Worm (Caenorhabditis elegans) whole organism, midembryonic: ENCODE data around the gene F21D12.3.
A peak's percentile ranks its signal among the peaks of the same experiment; 100 is the strongest.

ENCODE experiments used
- T22C8.4 ChIP-seq: fragments of 200-800 bp; sonication (Bioruptor generic); IDR thresholded peaks from 2 replicates; pipeline ENCODE4 v1.3.6; 2022; ENCODE audit warnings: missing genetic modification characterization, missing compliant biosample characterization
- cog-1 ChIP-seq: sonication (generic microtip); optimal IDR thresholded peaks from 2 replicates; lab custom pipeline; 2016; ENCODE audit warnings: missing genetic modification characterization, missing compliant biosample characterization
- flt-1 ChIP-seq: fragments of 200-800 bp; sonication (Bioruptor generic); IDR thresholded peaks from 2 replicates; pipeline ENCODE4 v1.3.6; 2022; ENCODE audit warnings: missing genetic modification characterization, missing compliant biosample characterization
- klf-2 ChIP-seq: fragments of 200-800 bp; sonication (Bioruptor generic); conservative IDR thresholded peaks from 2 replicates; pipeline ENCODE4 v1.3.6; 2022; ENCODE audit warnings: missing genetic modification reagents, missing genetic modification characterization, missing compliant biosample characterization
- med-1 ChIP-seq: sonication (generic microtip); optimal IDR thresholded peaks from 2 replicates; lab custom pipeline; 2017; ENCODE audit warnings: missing genetic modification characterization, mild to moderate bottlenecking, missing compliant biosample characterization, antibody characterized with exemption, missing genetic modification reagents; ENCODE audit not compliant: insufficient read depth
- ref-1 ChIP-seq: fragments of 200-800 bp; sonication (Bioruptor generic); conservative IDR thresholded peaks from 2 replicates; pipeline ENCODE4 v1.3.6; 2022; ENCODE audit warnings: missing genetic modification reagents, missing genetic modification characterization, missing compliant biosample characterization
- tab-1 ChIP-seq: fragments of 200-800 bp; sonication (Bioruptor generic); IDR thresholded peaks from 2 replicates; pipeline ENCODE4 v1.3.6; 2022; ENCODE audit warnings: missing genetic modification characterization, missing compliant biosample characterization
- ztf-23 ChIP-seq: fragments of 200-800 bp; sonication (Bioruptor generic); IDR thresholded peaks from 2 replicates; pipeline ENCODE4 v1.3.6; 2022; ENCODE audit warnings: missing genetic modification reagents, missing genetic modification characterization, missing compliant biosample characterization
- ztf-29 ChIP-seq: fragments of 200-800 bp; sonication (Bioruptor generic); IDR thresholded peaks from 2 replicates; pipeline ENCODE4 v1.3.6; 2022; ENCODE audit warnings: missing genetic modification reagents, missing genetic modification characterization, missing compliant biosample characterization

Gene F21D12.3

DNA sequence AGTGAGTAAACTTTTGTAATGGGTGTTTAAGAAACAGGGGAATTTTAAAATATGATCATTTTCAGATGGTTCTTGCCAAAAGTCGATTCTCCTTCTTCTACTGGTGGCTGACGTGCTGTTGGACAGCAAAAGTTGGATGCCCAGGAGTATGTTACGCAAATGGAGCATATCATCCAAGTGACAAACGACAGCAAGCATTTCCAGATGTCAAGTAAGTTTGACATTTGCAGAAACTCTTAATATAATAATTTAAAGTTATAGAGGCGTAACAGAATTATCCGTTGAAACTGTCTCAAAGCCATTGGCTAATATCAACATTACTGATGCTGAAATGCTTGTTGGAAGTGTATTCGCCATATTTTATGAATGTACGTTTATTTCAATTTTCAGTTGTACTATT lies 24.2 kb upstream of the F21D12.3 start:
- TF ChIP-seq cog-1 (tag; lab: Kevin White, UChicago) (no peak), ztf-23 (GFP tag; lab: Robert Waterston, UW) (no peak), T22C8.4 (GFP tag; lab: Robert Waterston, UW) (no peak), tab-1 (no peak), flt-1 (GFP tag; lab: Robert Waterston, UW) (no peak), klf-2 (no peak), ztf-29 (no peak), med-1 (GFP tag; lab: Kevin White, UChicago) (no peak), ref-1 (no peak)

DNA sequence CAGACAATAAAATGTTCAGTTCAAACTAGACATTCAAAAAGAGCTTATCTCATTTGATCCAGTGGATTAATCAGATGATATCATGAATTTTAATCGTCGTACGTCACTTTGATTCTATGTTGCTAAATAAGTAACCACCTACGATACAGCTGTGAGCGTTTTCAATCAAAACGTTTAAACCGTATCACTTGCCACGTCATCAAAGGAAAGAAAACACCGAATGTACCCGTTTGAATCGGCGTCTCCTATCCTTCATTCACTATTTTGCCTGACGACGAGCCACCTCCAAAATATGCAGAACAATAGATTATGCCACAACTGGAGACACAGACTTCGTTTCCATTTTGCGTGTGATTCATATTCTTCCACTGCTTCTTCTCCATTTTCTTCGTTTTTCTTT lies 22.0 kb upstream of the F21D12.3 start:
- TF ChIP-seq cog-1 (tag; lab: Kevin White, UChicago) (no peak), ref-1 (no peak), ztf-29 (no peak), klf-2 (no peak), ztf-23 (GFP tag; lab: Robert Waterston, UW) (no peak), med-1 (GFP tag; lab: Kevin White, UChicago) (no peak), T22C8.4 (GFP tag; lab: Robert Waterston, UW) (no peak), flt-1 (GFP tag; lab: Robert Waterston, UW) (no peak), tab-1 (no peak)

DNA sequence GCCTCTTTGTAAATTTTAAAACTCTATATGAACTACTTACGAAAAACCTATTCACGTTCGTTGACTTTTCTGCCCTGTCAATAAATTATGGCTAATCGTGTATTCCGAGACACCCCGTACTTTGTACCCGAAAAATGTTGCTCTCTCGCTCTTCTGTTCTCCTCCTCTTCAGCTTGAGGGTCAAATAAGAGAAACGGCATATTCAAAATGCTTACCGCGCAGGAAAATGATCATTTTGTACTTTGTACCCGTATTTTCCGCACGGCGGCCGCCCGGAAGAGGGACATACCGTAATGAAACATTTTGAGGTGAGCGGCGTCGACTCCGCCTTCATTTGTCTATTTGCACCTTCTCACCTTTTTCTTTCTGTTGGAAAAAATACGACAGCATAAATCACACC lies 19.8 kb upstream of the F21D12.3 start:
- TF ChIP-seq med-1 (GFP tag; lab: Kevin White, UChicago): no peak
- TF ChIP-seq T22C8.4 (GFP tag; lab: Robert Waterston, UW): no peak
- TF ChIP-seq ztf-29: 0 out of 2 replicates have a peak, but pooled peaks have one; percentile 9
- TF ChIP-seq tab-1: no peak
- TF ChIP-seq ref-1: no peak

DNA sequence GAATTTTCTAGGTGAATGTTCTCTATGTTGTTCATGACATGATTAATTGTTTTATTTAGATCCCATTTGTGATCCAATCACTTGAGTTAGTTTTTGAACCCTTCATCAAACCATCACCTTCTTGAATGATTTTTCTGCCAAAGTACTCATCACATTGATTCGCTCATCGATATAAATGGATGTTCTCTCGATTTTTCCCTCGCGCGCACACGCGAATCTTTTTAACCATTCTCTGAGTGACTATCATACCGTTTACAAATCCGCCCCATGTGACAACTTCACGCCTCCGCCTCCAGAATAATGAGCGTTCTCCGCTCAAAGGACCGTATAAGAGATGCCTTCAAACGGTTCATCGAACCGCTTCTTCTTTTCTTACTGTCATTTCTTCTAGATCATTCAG lies 19.1 kb upstream of the F21D12.3 start:
- TF ChIP-seq flt-1 (GFP tag; lab: Robert Waterston, UW) (no peak), klf-2 (no peak), ztf-23 (GFP tag; lab: Robert Waterston, UW) (no peak), ztf-29 (no peak), med-1 (GFP tag; lab: Kevin White, UChicago) (no peak), cog-1 (tag; lab: Kevin White, UChicago) (no peak), ref-1 (no peak), tab-1 (no peak), T22C8.4 (GFP tag; lab: Robert Waterston, UW) (no peak)

DNA sequence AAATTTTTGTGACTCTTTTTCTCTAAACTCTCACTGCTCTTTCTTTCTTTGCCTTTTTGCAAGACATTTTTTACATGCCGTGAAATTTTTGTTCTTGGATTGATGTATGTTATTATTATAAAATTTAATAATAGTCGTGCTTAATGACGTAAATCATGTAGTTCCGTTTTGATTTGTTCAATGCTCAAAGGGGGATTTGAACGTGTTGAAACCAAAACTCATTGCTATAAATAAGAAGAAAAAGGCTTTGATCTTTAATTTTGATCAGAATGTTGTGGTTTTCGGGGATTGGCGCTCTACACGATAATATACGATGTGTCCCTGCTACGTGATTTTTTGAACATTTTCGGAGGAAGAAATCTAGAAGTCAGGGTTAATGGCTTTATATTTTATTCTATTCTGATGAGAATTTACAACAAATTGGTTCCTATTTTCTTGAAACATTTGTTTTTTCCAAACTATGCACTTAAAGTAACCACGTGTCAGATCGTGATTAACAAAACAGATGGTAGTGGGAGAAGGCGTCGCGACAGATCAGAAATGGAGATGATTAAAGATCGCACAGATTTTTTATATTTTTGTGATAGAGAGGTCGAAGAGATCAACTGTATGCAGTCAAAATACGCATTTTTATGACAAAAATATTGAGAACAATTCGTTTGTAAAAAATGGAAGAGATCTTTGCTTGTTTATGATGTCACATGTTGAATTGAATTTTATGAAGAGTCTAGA lies 17.9 kb upstream of the F21D12.3 start:
- TF ChIP-seq T22C8.4 (GFP tag; lab: Robert Waterston, UW): no peak

DNA sequence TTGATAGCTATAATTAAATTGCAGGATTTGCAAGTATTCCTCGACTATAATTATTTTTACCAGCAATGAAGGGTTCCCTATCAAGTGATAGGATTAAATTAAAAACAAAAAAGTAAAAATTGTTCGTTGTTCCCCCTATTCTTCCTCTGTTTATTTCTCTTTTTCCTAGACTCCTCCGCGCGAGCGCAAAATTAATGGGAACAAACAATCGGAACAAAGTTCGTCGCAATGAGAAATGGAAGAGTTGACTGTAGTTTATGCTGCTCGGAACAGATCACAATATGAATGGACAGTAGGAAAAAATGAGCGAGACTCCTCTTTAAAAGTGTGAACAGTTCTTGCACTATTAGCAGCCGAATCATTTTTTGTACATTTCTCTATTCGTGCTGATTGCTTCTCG lies 16.9 kb upstream of the F21D12.3 start:
- TF ChIP-seq med-1 (GFP tag; lab: Kevin White, UChicago) (no peak), ztf-23 (GFP tag; lab: Robert Waterston, UW) (no peak), flt-1 (GFP tag; lab: Robert Waterston, UW) (no peak), ztf-29 (no peak), ref-1 (no peak), T22C8.4 (GFP tag; lab: Robert Waterston, UW) (no peak), tab-1 (no peak), klf-2 (no peak), cog-1 (tag; lab: Kevin White, UChicago) (no peak)

DNA sequence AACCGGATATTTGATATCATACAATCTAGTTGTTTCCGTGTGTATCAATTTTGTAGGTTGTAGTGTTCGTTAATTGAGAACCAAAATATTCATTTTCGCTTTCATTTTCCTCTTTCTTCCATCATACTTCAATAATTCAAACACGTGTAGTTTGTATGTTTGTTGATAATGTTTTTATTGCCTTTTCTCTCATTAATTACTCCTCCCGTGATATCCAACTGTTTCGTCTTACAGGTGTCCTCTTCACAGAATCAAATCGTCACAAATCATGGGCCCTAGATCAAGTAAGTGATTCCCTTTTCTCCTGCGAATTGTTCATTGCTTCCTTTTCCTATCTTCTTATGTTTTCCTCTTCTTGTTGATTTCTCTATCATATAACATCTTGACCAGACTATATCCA lies 15.2 kb upstream of the F21D12.3 start, which contains the start of gene nhr-21:
Gene nhr-21 (plus strand): TSS at position 235 of the 400 bp plus-strand sequence.
- TF ChIP-seq T22C8.4 (GFP tag; lab: Robert Waterston, UW) (no peak), ref-1 (no peak), tab-1 (no peak), klf-2 (no peak), cog-1 (tag; lab: Kevin White, UChicago) (no peak), ztf-23 (GFP tag; lab: Robert Waterston, UW) (no peak), ztf-29 (no peak), flt-1 (GFP tag; lab: Robert Waterston, UW) (no peak), med-1 (GFP tag; lab: Kevin White, UChicago) (no peak)

DNA sequence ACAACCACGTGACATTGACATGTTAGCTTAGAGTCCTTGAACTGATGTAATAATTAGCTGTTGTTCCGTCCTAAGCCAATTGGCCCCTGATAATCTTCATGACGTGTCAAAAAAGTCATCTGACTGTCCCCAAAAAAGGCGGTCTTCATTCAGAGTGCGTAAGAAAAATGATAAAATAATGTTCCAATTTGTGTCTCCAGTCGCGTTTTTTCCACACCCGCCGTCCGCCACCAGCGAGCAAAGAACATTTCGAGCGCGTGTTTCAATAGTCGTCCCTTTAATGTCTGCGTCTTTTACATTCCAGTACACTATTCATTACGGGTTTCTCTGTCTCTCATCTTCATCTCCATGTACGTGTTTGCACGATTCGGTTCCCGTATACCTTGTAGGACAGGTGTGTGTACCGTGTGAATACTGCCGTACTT lies 13.7 kb upstream of the F21D12.3 start:
- TF ChIP-seq med-1 (GFP tag; lab: Kevin White, UChicago): no peak
- peak; percentile 15 for TF ChIP-seq cog-1 (tag; lab: Kevin White, UChicago)

DNA sequence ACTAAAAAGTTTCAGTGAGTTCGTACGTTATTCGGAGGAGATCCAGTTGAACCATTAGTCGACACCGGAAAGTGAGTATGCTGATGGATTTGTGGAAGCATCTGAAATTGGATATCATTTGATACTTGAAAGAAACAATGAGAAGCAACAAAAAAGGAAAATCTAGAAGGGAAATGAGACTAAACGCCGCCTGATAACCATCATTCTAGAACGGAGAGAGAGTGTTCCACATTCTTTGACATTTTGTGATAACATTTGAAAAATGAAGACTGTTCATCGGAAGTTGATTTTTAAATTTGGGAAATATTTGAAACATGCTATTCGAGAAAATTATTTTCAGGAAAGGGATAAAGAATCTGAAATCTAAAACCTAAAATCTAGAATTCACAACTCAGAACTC lies 7.4 kb upstream of the F21D12.3 start, which contains the start of gene npax-1:
Gene npax-1 (minus strand): TSS at position 101 of the 400 bp plus-strand sequence.
- TF ChIP-seq ztf-29: no peak
- no peak for TF ChIP-seq klf-2
- TF ChIP-seq flt-1 (GFP tag; lab: Robert Waterston, UW): no peak
- no peak for TF ChIP-seq tab-1
- no peak for TF ChIP-seq ref-1
- no peak for TF ChIP-seq med-1 (GFP tag; lab: Kevin White, UChicago)
- no peak for TF ChIP-seq ztf-23 (GFP tag; lab: Robert Waterston, UW)
- TF ChIP-seq T22C8.4 (GFP tag; lab: Robert Waterston, UW): no peak
- TF ChIP-seq cog-1 (tag; lab: Kevin White, UChicago): no peak

DNA sequence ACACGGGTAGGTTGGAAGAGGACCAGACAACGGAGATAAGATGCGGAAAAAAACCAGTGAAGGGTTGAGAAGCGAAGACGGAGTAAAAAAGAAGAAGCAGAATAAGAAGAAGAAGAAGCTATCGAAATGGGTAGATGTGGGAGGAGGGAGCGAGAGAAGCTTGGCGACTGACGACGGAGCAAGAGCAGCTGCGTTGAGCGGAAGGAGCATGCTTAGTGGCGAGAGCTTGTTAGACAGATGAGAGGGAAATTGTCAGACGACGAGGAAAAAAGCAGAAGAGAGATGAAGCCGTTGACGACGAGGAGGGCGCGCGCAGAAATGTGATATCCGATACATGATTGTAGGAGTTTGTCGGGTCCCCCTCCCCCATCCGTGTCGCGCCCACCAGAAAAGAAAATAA lies 3.2 kb upstream of the F21D12.3 start:
- TF ChIP-seq klf-2 (no peak), ztf-29 (no peak), T22C8.4 (GFP tag; lab: Robert Waterston, UW) (no peak), cog-1 (tag; lab: Kevin White, UChicago) (no peak), med-1 (GFP tag; lab: Kevin White, UChicago) (no peak), ztf-23 (GFP tag; lab: Robert Waterston, UW) (no peak), tab-1 (no peak), ref-1 (no peak), flt-1 (GFP tag; lab: Robert Waterston, UW) (no peak)
